Worm (Caenorhabditis elegans) whole organism, L1 larva: ENCODE results near the gene Y45F3A.5.

Experiments
- C04F5.9 ChIP-seq: sonication (generic microtip); optimal IDR thresholded peaks from 2 replicates; lab custom pipeline; 2016; ENCODE audit warnings: missing genetic modification characterization, missing compliant biosample characterization
- aha-1 ChIP-seq: fragments of 150-350 bp; optimal IDR thresholded peaks from 2 replicates; lab custom pipeline; 2014; ENCODE audit warnings: missing biosample characterization, missing genetic modification characterization
- aly-2 ChIP-seq: fragments of 150-350 bp; optimal IDR thresholded peaks from 2 replicates; lab custom pipeline; 2014; ENCODE audit warnings: missing biosample characterization, missing genetic modification characterization
- ceh-8 ChIP-seq: fragments of 200-800 bp; sonication (Bioruptor generic); optimal IDR thresholded peaks from 2 replicates; lab custom pipeline; 2018; ENCODE audit warnings: mild to moderate bottlenecking, missing genetic modification characterization, moderate library complexity, missing compliant biosample characterization
- dsc-1 ChIP-seq: sonication (generic microtip); optimal IDR thresholded peaks from 2 replicates; lab custom pipeline; 2016; ENCODE audit warnings: mild to moderate bottlenecking, missing genetic modification characterization, missing compliant biosample characterization
- efl-1 ChIP-seq, 4 experiments: fragments of 150-350 bp; optimal IDR thresholded peaks in 3 of 4; peaks in 1 of 4; 1 replicate in 1 of 4; 2 replicates in 3 of 4; lab custom pipeline; 2014; ENCODE audit warnings: missing biosample characterization in 2 of 4, missing genetic modification characterization in 2 of 4, missing genetic modification reagents in 2 of 4
- egl-27 ChIP-seq, 2 experiments: fragments of 150-350 bp in 1 of 2; sonication (generic microtip); optimal IDR thresholded peaks; 3 replicates each; lab custom pipeline; 2017 to 2018; ENCODE audit warnings: missing biosample characterization in 2 of 2, missing genetic modification characterization in 2 of 2, missing genetic modification reagents in 2 of 2
- elt-2 ChIP-seq: sonication (generic microtip); optimal IDR thresholded peaks from 2 replicates; lab custom pipeline; 2016; ENCODE audit warnings: missing genetic modification characterization, mild to moderate bottlenecking, inconsistent platforms, missing compliant biosample characterization, missing genetic modification reagents
- fkh-4 ChIP-seq: sonication (generic microtip); optimal IDR thresholded peaks from 2 replicates; lab custom pipeline; 2016; ENCODE audit warnings: missing compliant biosample characterization, missing genetic modification characterization, borderline replicate concordance
- fkh-8 ChIP-seq: sonication (generic microtip); optimal IDR thresholded peaks from 2 replicates; lab custom pipeline; 2016; ENCODE audit warnings: mild to moderate bottlenecking, missing genetic modification characterization, missing compliant biosample characterization
- grh-1 ChIP-seq: fragments of 200-800 bp; sonication (Bioruptor generic); IDR thresholded peaks from 2 replicates; pipeline ENCODE4 v1.3.6; 2022; ENCODE audit warnings: missing genetic modification reagents, missing genetic modification characterization, missing compliant biosample characterization
- irx-1 ChIP-seq: sonication (generic microtip); optimal IDR thresholded peaks from 2 replicates; lab custom pipeline; 2016; ENCODE audit warnings: missing genetic modification characterization, missing compliant biosample characterization
- isw-1 ChIP-seq: fragments of 200-800 bp; sonication (Bioruptor generic); IDR thresholded peaks from 2 replicates; pipeline ENCODE4 v1.3.6; 2022; ENCODE audit warnings: missing genetic modification characterization, missing compliant biosample characterization
- jun-1 ChIP-seq: fragments of 150-350 bp; optimal IDR thresholded peaks from 2 replicates; lab custom pipeline; 2014; ENCODE audit warnings: missing biosample characterization, missing genetic modification reagents, missing genetic modification characterization
- lin-13 ChIP-seq: fragments of 150-350 bp; optimal IDR thresholded peaks from 2 replicates; lab custom pipeline; 2014; ENCODE audit warnings: missing biosample characterization, missing genetic modification reagents, missing genetic modification characterization
- lin-14 ChIP-seq: fragments of 200-800 bp; sonication (Bioruptor generic); optimal IDR thresholded peaks from 2 replicates; lab custom pipeline; 2018; ENCODE audit warnings: mild to moderate bottlenecking, missing genetic modification characterization, moderate library complexity, missing compliant biosample characterization
- lin-39 ChIP-seq: fragments of 150-350 bp; optimal IDR thresholded peaks from 2 replicates; lab custom pipeline; 2014; ENCODE audit warnings: missing biosample characterization, missing genetic modification reagents, missing genetic modification characterization
- lsy-2 ChIP-seq, 2 experiments: fragments of 150-350 bp; optimal IDR thresholded peaks; 2 replicates each; lab custom pipeline; 2014; ENCODE audit warnings: missing biosample characterization in 2 of 2, missing genetic modification characterization in 2 of 2
- mdl-1 ChIP-seq, 2 experiments: fragments of 150-350 bp; optimal IDR thresholded peaks; 2 replicates each; lab custom pipeline; 2014 to 2017; ENCODE audit warnings: missing biosample characterization in 2 of 2, missing genetic modification characterization in 2 of 2, inconsistent platforms in 1 of 2
- nhr-11 ChIP-seq: fragments of 150-350 bp; optimal IDR thresholded peaks from 2 replicates; lab custom pipeline; 2014; ENCODE audit warnings: missing biosample characterization, missing genetic modification characterization
- nhr-28 ChIP-seq: fragments of 150-350 bp; optimal IDR thresholded peaks from 2 replicates; lab custom pipeline; 2014; ENCODE audit warnings: missing biosample characterization, missing genetic modification characterization
- nhr-47 ChIP-seq: sonication (generic microtip); optimal IDR thresholded peaks from 2 replicates; lab custom pipeline; 2016; ENCODE audit warnings: mild to moderate bottlenecking, missing genetic modification characterization, moderate library complexity, missing compliant biosample characterization
- nhr-71 ChIP-seq: sonication (generic microtip); optimal IDR thresholded peaks from 2 replicates; lab custom pipeline; 2016; ENCODE audit warnings: mild to moderate bottlenecking, missing genetic modification characterization, moderate library complexity, missing compliant biosample characterization
- nhr-85 ChIP-seq: sonication (generic microtip); peaks from one replicate; lab custom pipeline; 2016; ENCODE audit warnings: missing genetic modification characterization, inconsistent platforms, missing compliant biosample characterization
- nhr-90 ChIP-seq: sonication (generic microtip); optimal IDR thresholded peaks from 2 replicates; lab custom pipeline; 2016; ENCODE audit warnings: mild to moderate bottlenecking, missing genetic modification characterization, missing compliant biosample characterization; ENCODE audit not compliant: poor library complexity
- snu-23 ChIP-seq: sonication (generic microtip); optimal IDR thresholded peaks from 2 replicates; lab custom pipeline; 2016; ENCODE audit warnings: missing genetic modification characterization, missing compliant biosample characterization
- sox-4 ChIP-seq: sonication (generic microtip); optimal IDR thresholded peaks from 2 replicates; lab custom pipeline; 2016; ENCODE audit warnings: missing genetic modification characterization, missing compliant biosample characterization
- unc-130 ChIP-seq: fragments of 150-350 bp; optimal IDR thresholded peaks from 2 replicates; lab custom pipeline; 2017; ENCODE audit warnings: missing biosample characterization, missing genetic modification characterization, inconsistent platforms
- unc-62 ChIP-seq: fragments of 150-350 bp; optimal IDR thresholded peaks from 2 replicates; lab custom pipeline; 2014; ENCODE audit warnings: missing biosample characterization, missing genetic modification reagents, missing genetic modification characterization
- unc-98 ChIP-seq: fragments of 200-800 bp; sonication (Bioruptor generic); IDR thresholded peaks from 2 replicates; pipeline ENCODE4 v1.3.6; 2022; ENCODE audit warnings: missing genetic modification characterization, missing compliant biosample characterization
- zip-4 ChIP-seq: fragments of 200-800 bp; sonication (Bioruptor generic); optimal IDR thresholded peaks from 2 replicates; lab custom pipeline; 2018; ENCODE audit warnings: mild to moderate bottlenecking, missing genetic modification characterization, moderate library complexity, missing compliant biosample characterization

Y45F3A.5 gene

ce11 chrIII:10552929-10553328 lies 33.2 kb downstream of the Y45F3A.5 start, which contains the start of gene T21C12.8:
Gene T21C12.8, minus strand, starts transcription at chrIII:10553029.
- TF ChIP-seq isw-1 (GFP tag; lab: Robert Waterston, UW) (no peak), jun-1 (tag; lab: Kevin White, UChicago) (no peak), zip-4 (no peak)

- TF ChIP-seq lin-39 (tag; lab: Kevin White, UChicago) = no peak
- TF ChIP-seq fkh-4 (tag; lab: Kevin White, UChicago) = no peak
- no peak for TF ChIP-seq egl-27 (tag; optimal IDR thresholded peaks at IDR 0.05; lab: Kevin White, UChicago)
- TF ChIP-seq lin-13 (GFP tag; lab: Kevin White, UChicago) = no peak
- TF ChIP-seq efl-1 (optimal IDR thresholded peaks at IDR 0.05; lab: Kevin White, UChicago) = no peak
- peak in 1 of 2 experiments; percentile 61 for TF ChIP-seq efl-1 (GFP tag; optimal IDR thresholded peaks at IDR 0.05 in 1 of 2; lab: Kevin White, UChicago)
- TF ChIP-seq lsy-2 (tag; optimal IDR thresholded peaks at IDR 0.05; lab: Kevin White, UChicago) = no peak
Measured at ce11 chrIII:10538757-10539213, 47.4 kb downstream of the Y45F3A.5 start, which contains the start of gene nlp-68. Gene nlp-68, minus strand, starts transcription at chrIII:10539163.

ce11 chrIII:10537558-10537957 lies 48.6 kb downstream of the Y45F3A.5 start:
- TF ChIP-seq nhr-85 (tag; lab: Kevin White, UChicago) (peak; percentile 36), nhr-71 (tag; lab: Kevin White, UChicago) (peak; percentile 34), elt-2 (tag; lab: Kevin White, UChicago) (peak; percentile 11), snu-23 (GFP tag; lab: Kevin White, UChicago) (peak; percentile 0), unc-130 (tag; lab: Kevin White, UChicago) (no peak)

- TF ChIP-seq lin-14 (GFP tag; lab: Kevin White, UChicago) (no peak), mdl-1 (tag; optimal IDR thresholded peaks at IDR 0.05; lab: Kevin White, UChicago) (no peak), irx-1 (no peak), aha-1 (tag; lab: Kevin White, UChicago) (no peak), nhr-11 (tag; lab: Kevin White, UChicago) (no peak), efl-1 (optimal IDR thresholded peaks at IDR 0.05; lab: Kevin White, UChicago) (no peak), efl-1 (GFP tag; optimal IDR thresholded peaks at IDR 0.05 in 1 of 2; lab: Kevin White, UChicago) (no peak), grh-1 (GFP tag; lab: Robert Waterston, UW) (no peak), unc-62 (GFP tag; lab: Kevin White, UChicago) (no peak), C04F5.9 (tag; lab: Kevin White, UChicago) (no peak), nhr-47 (tag; lab: Kevin White, UChicago) (no peak), nhr-28 (tag; lab: Kevin White, UChicago) (no peak), unc-98 (GFP tag; lab: Robert Waterston, UW) (no peak), dsc-1 (no peak), aly-2 (tag; lab: Kevin White, UChicago) (no peak)
- TF ChIP-seq, all 84 proteins: peak for 0
Measured at ce11 chrIII:10537003-10537402, 49.1 kb downstream of the Y45F3A.5 start.

ce11 chrIII:10536087-10536723 lies 49.9 kb downstream of the Y45F3A.5 start:
- no peak for TF ChIP-seq sox-4
- peak; percentile 15 for TF ChIP-seq nhr-85 (tag; lab: Kevin White, UChicago)
- TF ChIP-seq ceh-8 = no peak
- no peak for TF ChIP-seq fkh-8 (tag; lab: Kevin White, UChicago)
- TF ChIP-seq nhr-90 (tag; lab: Kevin White, UChicago) = peak; percentile 16
